Fruit fly (Drosophila melanogaster) whole organism, pupa: ENCODE data around the gene Jon99Fi.

Source experiments
- CG10348 ChIP-seq: fragments of 200-800 bp; sonication (Bioruptor generic); IDR thresholded peaks from 2 replicates; pipeline ENCODE4 v1.3.6; 2022; ENCODE audit warnings: missing biosample characterization, missing genetic modification characterization
- CG13204 ChIP-seq: fragments of 200-800 bp; sonication (Bioruptor generic); optimal IDR thresholded peaks from 2 replicates; lab custom pipeline; 2018; ENCODE audit warnings: missing biosample characterization, mild to moderate bottlenecking, missing genetic modification characterization, moderate library complexity
- CG14655 ChIP-seq: fragments of 200-800 bp; sonication (Bioruptor generic); optimal IDR thresholded peaks from 3 replicates; lab custom pipeline; 2017; ENCODE audit warnings: mild to moderate bottlenecking, missing biosample characterization, missing genetic modification reagents, missing genetic modification characterization
- CG32121 ChIP-seq: fragments of 200-800 bp; sonication (Bioruptor generic); IDR thresholded peaks from 2 replicates; pipeline ENCODE4 v1.3.6; 2022; ENCODE audit warnings: missing biosample characterization, missing genetic modification characterization
- CG4496 ChIP-seq: fragments of 200-800 bp; sonication (Bioruptor generic); IDR thresholded peaks from 3 replicates; pipeline ENCODE4 v1.3.6; 2022; ENCODE audit warnings: missing biosample characterization, missing genetic modification characterization
- gl ChIP-seq: fragments of 200-800 bp; sonication (Bioruptor generic); optimal IDR thresholded peaks from 2 replicates; lab custom pipeline; 2018; ENCODE audit warnings: missing biosample characterization, mild to moderate bottlenecking, missing genetic modification characterization

- TF ChIP-seq CG10348 (GFP tag; lab: Robert Waterston, UW) = no peak
- no peak for TF ChIP-seq gl (tag; lab: Kevin White, UChicago)
- no peak for TF ChIP-seq CG14655 (GFP tag; lab: Kevin White, UChicago)
- TF ChIP-seq CG13204 (GFP tag; lab: Kevin White, UChicago) = no peak
- TF ChIP-seq CG4496 = no peak
- no peak for TF ChIP-seq CG32121 (GFP tag; lab: Robert Waterston, UW)
Observed at dm6 chr3R:30455817-30456544, 32.8 kb upstream of the Jon99Fi start, which contains the start of gene aralar1.
